Worm (Caenorhabditis elegans): ENCODE results near the gene gyg-2.

Gene gyg-2

ce11 chrV:16746231-16746990 is at the start of gene gyg-2:
Gene gyg-2 (minus strand): TSS chrV:16746258.
- TF ChIP-seq mel-28 (tag; optimal IDR thresholded peaks at IDR 0.05; ENCODE audit: borderline replicate concordance) (no peak), Y95B8A.8 (GFP tag; IDR thresholded peaks at IDR 0.05) (no peak), ekl-4 (GFP tag; IDR thresholded peaks at IDR 0.05) (no peak), F57C9.4 (tag; optimal IDR thresholded peaks at IDR 0.05) (no peak), attf-5 (GFP tag; optimal IDR thresholded peaks at IDR 0.05) (no peak), him-1 (tag; optimal IDR thresholded peaks at IDR 0.05) (no peak), ztf-25 (GFP tag; IDR thresholded peaks at IDR 0.05) (no peak), F10E7.11 (tag; optimal IDR thresholded peaks at IDR 0.05) (no peak), lin-40 (tag; optimal IDR thresholded peaks at IDR 0.05) (no peak), athp-1 (tag; optimal IDR thresholded peaks at IDR 0.05) (no peak), K11D2.4 (GFP tag; IDR thresholded peaks at IDR 0.05) (no peak), hlh-26 (GFP tag; conservative IDR thresholded peaks at IDR 0.05) (no peak), lin-35 (GFP tag; optimal IDR thresholded peaks at IDR 0.05) (peak in 1 of 3 experiments; percentile 53), unc-62 (GFP tag; optimal IDR thresholded peaks at IDR 0.05) (no peak), snpc-1.3 (tag; optimal IDR thresholded peaks at IDR 0.05; ENCODE audit: insufficient read depth) (no peak), ztf-28 (GFP tag; IDR thresholded peaks at IDR 0.05) (no peak), Y53F4B.3 (GFP tag; IDR thresholded peaks at IDR 0.05) (no peak), F52B5.7 (tag; optimal IDR thresholded peaks at IDR 0.05) (no peak), fkh-3 (tag; optimal IDR thresholded peaks at IDR 0.05) (no peak), ceh-40 (GFP tag; IDR thresholded peaks at IDR 0.05) (no peak), efl-1 (GFP tag; optimal IDR thresholded peaks at IDR 0.05) (peak; percentile 86), ceh-100 (GFP tag; IDR thresholded peaks at IDR 0.05) (peak; percentile 71), ceh-27 (GFP tag; optimal IDR thresholded peaks at IDR 0.05) (no peak), egrh-3 (GFP tag; IDR thresholded peaks at IDR 0.05) (no peak), rpc-1 (optimal IDR thresholded peaks at IDR 0.05) (no peak), rpc-1 (tag; optimal IDR thresholded peaks at IDR 0.05) (no peak), nhr-80 (tag; optimal IDR thresholded peaks at IDR 0.05) (no peak), madf-8 (GFP tag; conservative IDR thresholded peaks at IDR 0.05) (peak; percentile 90), lsy-27 (tag; optimal IDR thresholded peaks at IDR 0.05; ENCODE audit: borderline replicate concordance, insufficient read depth) (no peak), sea-2 (GFP tag; IDR thresholded peaks at IDR 0.05) (no peak), nhr-120 (GFP tag; IDR thresholded peaks at IDR 0.05) (no peak), tlf-1 (GFP tag; optimal IDR thresholded peaks at IDR 0.05) (no peak), sptf-2 (GFP tag; optimal IDR thresholded peaks at IDR 0.05) (no peak), nhr-179 (tag; optimal IDR thresholded peaks at IDR 0.05) (no peak), nhr-90 (tag; optimal IDR thresholded peaks at IDR 0.05) (no peak), madf-6 (GFP tag; IDR thresholded peaks at IDR 0.05) (peak; percentile 97), cebp-1 (GFP tag; IDR thresholded peaks at IDR 0.05) (no peak), cebp-1 (tag; optimal IDR thresholded peaks at IDR 0.05) (no peak), xnd-1 (tag; optimal IDR thresholded peaks at IDR 0.05) (peak; percentile 83), pbrm-1 (GFP tag; IDR thresholded peaks at IDR 0.05) (no peak), F49E8.2 (tag; optimal IDR thresholded peaks at IDR 0.05; ENCODE audit: insufficient read depth) (peak; percentile 22), hmg-1.2 (GFP tag; IDR thresholded peaks at IDR 0.05) (no peak), hmg-20 (GFP tag; IDR thresholded peaks at IDR 0.05) (no peak), T07F8.4 (tag; optimal IDR thresholded peaks at IDR 0.05) (no peak), ama-1 (optimal IDR thresholded peaks at IDR 0.05) (no peak), ama-1 (GFP tag; optimal IDR thresholded peaks at IDR 0.05) (no peak), ZK185.1 (tag; optimal IDR thresholded peaks at IDR 0.05; ENCODE audit: poor library complexity, severe bottlenecking) (no peak), F39B2.1 (GFP tag; IDR thresholded peaks at IDR 0.05) (no peak), egl-44 (GFP tag; IDR thresholded peaks at IDR 0.05) (no peak)
